Fruit fly (Drosophila melanogaster) S2 (cell line): ENCODE data around the gene Ugt316A1.

ENCODE experiments used
- CG8478 ChIP-seq: fragments of >200 bp; optimal IDR thresholded peaks from 2 replicates; lab custom pipeline; 2018
- CTCF ChIP-seq, 2 experiments: fragments of >200 bp; optimal IDR thresholded peaks; 2 replicates each; lab custom pipeline; 2018

Ugt316A1 gene

dm6 chr3L:19080926-19081700, 18.5 kb upstream of the Ugt316A1 start:
- TF ChIP-seq CG8478, result no peak
- peak in 1 of 2 experiments; percentile 33 for TF ChIP-seq CTCF (optimal IDR thresholded peaks at IDR 0.05; lab: Kevin White, UChicago)

DNA sequence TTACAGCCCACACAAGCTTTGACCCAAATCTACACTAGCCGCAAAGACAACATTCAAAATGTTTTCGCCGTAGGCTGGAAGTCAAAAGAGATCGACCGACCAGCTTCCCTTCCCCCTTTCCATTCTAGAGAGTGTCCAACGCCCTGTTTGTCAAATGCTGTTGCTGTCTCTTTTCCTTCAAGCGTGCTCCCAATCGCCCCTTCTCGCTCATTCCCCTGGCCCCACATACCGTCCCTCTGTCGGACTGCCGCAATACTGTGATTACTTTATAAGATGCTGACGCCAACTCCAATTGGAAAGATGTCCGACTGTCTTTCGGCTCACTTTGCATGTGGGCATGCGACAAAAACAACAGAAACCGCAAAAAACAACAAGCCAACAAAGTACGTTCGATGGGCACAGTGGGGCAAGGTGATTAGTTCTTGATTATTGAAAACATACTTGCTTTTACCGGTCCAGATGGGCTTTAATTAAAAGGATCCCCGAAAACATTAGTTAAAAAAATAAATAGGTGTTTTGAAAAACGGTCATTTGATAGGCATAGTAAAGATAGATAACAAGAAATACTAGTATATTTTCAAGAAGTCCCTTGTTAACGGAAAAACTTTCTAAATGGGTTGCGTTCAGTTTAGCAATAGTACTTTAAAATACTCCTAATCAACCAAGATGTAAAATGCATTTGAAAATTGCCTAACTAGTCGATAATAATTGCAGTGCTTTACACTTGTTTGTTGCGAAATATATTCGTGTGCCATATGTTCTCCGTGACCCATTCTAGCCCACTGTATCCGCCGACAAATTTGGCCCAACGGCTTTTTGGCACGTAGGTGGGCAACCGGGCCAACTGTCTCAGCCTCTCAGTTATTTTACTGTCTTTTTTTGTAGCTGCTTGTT, 17.4 kb upstream of the Ugt316A1 start:
- TF ChIP-seq CG8478, result no peak
- no peak for TF ChIP-seq CTCF (optimal IDR thresholded peaks at IDR 0.05; lab: Kevin White, UChicago)

dm6 chr3L:19079067-19079466, 16.5 kb upstream of the Ugt316A1 start:
- TF ChIP-seq CG8478 (no peak), CTCF (optimal IDR thresholded peaks at IDR 0.05; lab: Kevin White, UChicago) (no peak)

dm6 chr3L:19078444-19078843, 15.8 kb upstream of the Ugt316A1 start:
- TF ChIP-seq CG8478 (no peak), CTCF (optimal IDR thresholded peaks at IDR 0.05; lab: Kevin White, UChicago) (no peak)

DNA sequence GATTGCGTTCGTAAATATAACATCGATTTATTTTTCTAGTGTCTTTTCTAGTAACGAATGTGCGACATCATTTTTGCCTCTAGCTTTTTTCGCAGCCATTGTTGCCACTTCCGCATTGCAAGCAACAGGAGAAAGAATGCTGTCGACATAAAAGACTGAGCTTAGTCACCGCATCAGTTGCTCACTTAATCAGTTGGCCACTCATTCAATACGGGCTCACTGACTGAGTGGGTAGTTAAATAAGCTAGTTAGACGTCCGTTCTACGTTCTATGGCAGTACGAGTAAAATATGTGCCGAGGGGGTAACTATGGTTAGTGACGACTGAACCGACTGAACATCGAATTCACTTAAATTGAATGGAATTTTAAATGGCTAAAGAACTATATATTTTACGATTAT, 13.4 kb upstream of the Ugt316A1 start:
- TF ChIP-seq CTCF (optimal IDR thresholded peaks at IDR 0.05; lab: Kevin White, UChicago), result no peak
- no peak for TF ChIP-seq CG8478

dm6 chr3L:19074673-19075402, 12.2 kb upstream of the Ugt316A1 start:
- TF ChIP-seq CTCF (optimal IDR thresholded peaks at IDR 0.05; lab: Kevin White, UChicago) (no peak), CG8478 (no peak)

dm6 chr3L:19073909-19074239, 11.3 kb upstream of the Ugt316A1 start:
- TF ChIP-seq CG8478 (no peak), CTCF (optimal IDR thresholded peaks at IDR 0.05; lab: Kevin White, UChicago) (no peak)

DNA sequence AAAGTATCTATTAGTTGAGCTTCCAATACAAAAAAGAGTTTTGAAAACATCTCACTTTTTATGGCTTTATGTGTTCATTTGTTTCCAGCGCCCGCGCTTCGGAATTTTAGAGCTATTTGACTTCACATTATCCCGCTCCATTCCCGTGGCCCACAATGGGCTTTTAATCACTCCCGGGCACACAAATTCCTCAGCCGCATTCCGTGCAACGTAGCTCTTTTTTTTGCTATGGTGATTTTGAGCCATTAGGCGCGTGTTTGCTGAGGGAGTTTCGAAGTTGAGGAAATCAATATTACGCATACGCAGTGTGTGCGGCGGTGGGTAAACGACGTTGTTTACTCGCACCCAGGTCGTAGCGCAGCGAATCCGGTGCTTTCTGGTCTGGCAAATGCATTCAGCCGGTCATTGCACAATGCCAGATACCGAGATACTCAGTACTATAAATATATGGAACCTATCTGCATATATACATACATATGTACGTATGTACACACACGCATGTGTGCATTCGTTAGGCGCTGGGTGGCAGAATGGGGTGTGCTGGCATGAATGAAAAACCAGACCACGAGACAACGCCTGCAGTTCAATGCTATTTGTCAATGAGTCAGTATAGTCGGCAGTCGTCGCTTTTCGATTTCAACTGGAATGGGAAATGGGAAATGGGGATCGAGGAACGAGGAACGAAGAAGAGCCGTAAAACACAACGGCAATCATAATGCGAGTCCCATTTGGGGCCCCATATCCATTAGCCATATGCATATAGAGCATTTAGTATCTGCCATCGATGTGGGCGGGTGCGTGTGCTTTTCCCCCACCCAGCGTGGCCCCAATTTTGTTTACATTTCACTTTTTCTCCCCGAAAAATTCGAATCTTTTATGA, 10.7 kb upstream of the Ugt316A1 start:
- no peak for TF ChIP-seq CTCF (optimal IDR thresholded peaks at IDR 0.05; lab: Kevin White, UChicago)
- no peak for TF ChIP-seq CG8478

dm6 chr3L:19072177-19072603, 9.6 kb upstream of the Ugt316A1 start:
- TF ChIP-seq CTCF (optimal IDR thresholded peaks at IDR 0.05; lab: Kevin White, UChicago) (no peak), CG8478 (no peak)

DNA sequence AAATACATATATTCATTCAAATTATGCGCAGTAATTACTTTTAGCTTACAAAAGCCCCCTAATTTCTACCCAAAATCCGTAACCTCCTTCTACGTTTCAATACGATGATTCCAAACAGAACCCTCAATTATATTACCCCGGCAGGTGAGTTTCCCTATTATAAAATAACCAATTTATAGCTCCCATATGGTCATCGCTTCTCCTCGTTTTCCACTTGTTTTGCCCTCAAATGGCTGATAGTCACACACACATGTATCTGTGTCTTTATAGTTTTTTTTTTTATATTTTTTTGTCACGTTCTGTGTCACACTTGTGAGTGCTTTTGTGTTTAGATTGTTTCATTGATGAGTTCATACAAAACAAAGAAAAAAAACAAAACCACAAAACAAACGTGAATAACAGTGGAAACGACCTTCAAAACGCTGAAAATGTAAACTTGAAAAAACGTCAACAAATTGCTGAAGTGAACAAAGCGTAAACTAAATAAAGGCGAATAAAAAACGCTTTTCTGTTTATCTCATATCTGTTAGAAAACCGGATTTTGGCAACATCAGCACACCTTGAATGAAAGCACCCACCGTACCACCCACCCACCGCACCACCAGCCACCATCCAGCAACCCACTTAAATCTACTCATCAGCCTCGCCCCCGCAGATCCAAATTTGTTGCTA, 8.7 kb upstream of the Ugt316A1 start:
- no peak for TF ChIP-seq CTCF (optimal IDR thresholded peaks at IDR 0.05; lab: Kevin White, UChicago)
- no peak for TF ChIP-seq CG8478

- TF ChIP-seq CG8478, result no peak
- no peak for TF ChIP-seq CTCF (optimal IDR thresholded peaks at IDR 0.05; lab: Kevin White, UChicago)
Observed at dm6 chr3L:19063410-19063752, 765 bp upstream of the Ugt316A1 start.

dm6 chr3L:19058824-19059223, 3.8 kb downstream of the Ugt316A1 start:
- TF ChIP-seq CTCF (optimal IDR thresholded peaks at IDR 0.05; lab: Kevin White, UChicago) (no peak), CG8478 (no peak)

DNA sequence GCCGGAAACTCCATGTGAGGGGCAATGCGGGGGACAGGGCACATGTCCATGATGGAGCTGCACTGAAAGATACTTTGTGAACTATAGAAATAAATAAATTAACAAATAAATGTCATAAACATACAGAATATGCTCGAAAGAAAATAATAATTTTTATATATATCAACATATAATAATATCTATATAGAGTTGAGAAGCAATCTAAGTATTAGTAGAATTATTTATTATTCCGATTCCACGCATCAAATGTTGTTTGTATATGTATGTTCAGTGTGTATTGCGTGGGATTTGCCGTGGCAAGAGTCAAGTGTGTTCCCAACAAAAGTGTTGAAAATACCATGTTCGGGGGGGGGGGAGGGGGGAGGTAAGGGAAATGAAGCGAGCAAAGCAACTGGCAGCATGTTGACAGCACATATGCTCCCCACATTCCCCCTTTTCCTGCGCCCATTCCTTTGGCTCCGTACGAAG, 5.7 kb downstream of the Ugt316A1 start:
- no peak for TF ChIP-seq CG8478
- no peak for TF ChIP-seq CTCF (optimal IDR thresholded peaks at IDR 0.05; lab: Kevin White, UChicago)

DNA sequence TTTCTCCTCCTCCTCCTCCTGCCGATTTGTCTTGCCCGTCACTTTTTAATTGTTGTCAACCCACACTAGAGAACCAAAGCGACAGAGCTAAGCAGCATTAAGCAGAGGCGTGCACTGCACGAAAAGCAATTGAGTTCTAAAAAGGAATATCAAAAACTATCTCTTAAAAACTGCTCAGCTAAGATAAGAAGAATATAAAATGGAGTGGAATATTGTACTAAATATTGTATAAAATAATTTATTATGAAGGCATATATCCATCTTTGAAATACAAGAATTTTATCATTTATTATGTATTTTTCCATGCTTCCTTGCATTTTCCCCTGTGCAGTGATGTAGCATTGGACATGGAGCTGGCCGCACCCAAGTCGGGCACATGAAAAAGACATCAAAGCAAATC, 7.6 kb downstream of the Ugt316A1 start:
- no peak for TF ChIP-seq CG8478
- TF ChIP-seq CTCF (optimal IDR thresholded peaks at IDR 0.05; lab: Kevin White, UChicago), result no peak
